Fruit fly (Drosophila melanogaster): ENCODE data around the gene CG7606.

DNA sequence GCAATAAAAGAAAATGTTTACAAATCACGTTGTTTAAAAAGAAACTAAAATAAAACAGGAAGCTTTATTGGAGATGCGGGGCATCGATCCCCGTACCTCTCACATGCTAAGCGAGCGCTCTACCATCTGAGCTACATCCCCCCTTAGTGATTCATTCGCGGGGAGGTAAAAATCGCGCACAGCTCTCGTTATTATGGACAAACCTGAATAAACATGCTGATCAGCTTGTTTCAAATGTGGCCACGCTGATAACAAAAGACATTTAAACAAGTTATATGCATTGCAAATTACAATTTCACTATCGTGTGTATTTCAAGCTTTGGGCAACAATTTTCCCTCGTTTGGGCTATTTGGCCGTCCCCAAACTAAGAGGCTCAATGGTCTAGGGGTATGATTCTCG, 48.9 kb downstream of the CG7606 start:
- TF ChIP-seq Dfd (GFP tag; optimal IDR thresholded peaks at IDR 0.05) (no peak), foxo (GFP tag; optimal IDR thresholded peaks at IDR 0.05) (no peak), usp (GFP tag; optimal IDR thresholded peaks at IDR 0.05) (no peak), GATAd (GFP tag; optimal IDR thresholded peaks at IDR 0.05) (no peak), Abd-B (GFP tag; optimal IDR thresholded peaks at IDR 0.05) (no peak), br (GFP tag; optimal IDR thresholded peaks at IDR 0.05) (no peak), psq (GFP tag; optimal IDR thresholded peaks at IDR 0.05) (no peak), sage (GFP tag; optimal IDR thresholded peaks at IDR 0.05) (no peak), N (GFP tag; optimal IDR thresholded peaks at IDR 0.05) (no peak), CrebA (GFP tag; optimal IDR thresholded peaks at IDR 0.05; ENCODE audit: borderline replicate concordance) (no peak), Jra (GFP tag; optimal IDR thresholded peaks at IDR 0.05) (no peak), tai (GFP tag; optimal IDR thresholded peaks at IDR 0.05) (no peak)
